Fruit fly (Drosophila melanogaster): ENCODE results near the gene CG44037.
A peak's percentile ranks its signal among the peaks of the same experiment; 100 is the strongest.

CG44037 gene

DNA sequence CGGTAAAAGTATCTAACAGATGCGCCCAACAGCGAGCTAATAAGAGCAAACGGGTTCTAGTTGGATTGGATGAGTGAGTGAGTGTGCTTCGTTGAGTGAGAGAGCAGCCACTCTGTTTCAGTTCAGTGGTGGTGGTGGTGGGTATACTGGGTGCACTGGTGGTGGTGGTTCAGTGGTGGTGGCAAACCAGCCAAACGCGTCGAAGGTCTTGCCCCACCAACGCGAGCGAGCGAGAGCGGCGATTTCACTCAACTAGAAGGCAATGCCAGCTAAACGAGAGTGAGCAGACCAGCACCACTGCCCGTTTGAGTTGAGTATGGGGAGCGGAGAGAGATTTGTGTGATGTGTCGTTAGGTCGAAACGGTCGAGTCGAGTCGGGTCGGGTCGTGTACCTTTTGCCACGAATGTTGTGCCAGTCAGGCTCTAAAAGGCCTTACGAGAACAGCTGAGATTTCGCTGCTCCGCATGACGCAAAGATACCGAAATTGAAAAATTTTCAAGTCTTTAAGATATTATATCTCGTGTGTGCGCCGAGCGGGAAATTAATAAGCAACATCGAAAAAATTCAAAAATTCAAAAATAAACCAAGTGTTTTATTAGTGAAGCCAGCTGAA lies 22.3 kb downstream of the CG44037 start:
- TF ChIP-seq CG8301 (tag; optimal IDR thresholded peaks at IDR 0.05) (no peak), CG15710 (tag; optimal IDR thresholded peaks at IDR 0.05) (no peak), CG8159 (tag; optimal IDR thresholded peaks at IDR 0.05) (no peak), Snoo (tag; optimal IDR thresholded peaks at IDR 0.05) (no peak), CG17806 (tag; optimal IDR thresholded peaks at IDR 0.05) (no peak), rn (GFP tag; IDR thresholded peaks at IDR 0.05) (no peak), gl (tag; optimal IDR thresholded peaks at IDR 0.05) (no peak), EcR (GFP tag; optimal IDR thresholded peaks at IDR 0.05) (peak; percentile 92), CG12605 (GFP tag; IDR thresholded peaks at IDR 0.05) (peak; percentile 47; the same call in 1 of the 2 replicates), Ets98B (GFP tag; IDR thresholded peaks at IDR 0.05) (peak; percentile 25; the same call in 1 of the 2 replicates), Pif1B (GFP tag; optimal IDR thresholded peaks at IDR 0.05) (no peak), D1 (tag; optimal IDR thresholded peaks at IDR 0.05) (no peak), CG9948 (tag; optimal IDR thresholded peaks at IDR 0.05) (no peak), CG14655 (GFP tag; optimal IDR thresholded peaks at IDR 0.05) (no peak), CG13204 (GFP tag; optimal IDR thresholded peaks at IDR 0.05) (peak; percentile 42), CG34367 (tag; optimal IDR thresholded peaks at IDR 0.05) (no peak), CG10348 (GFP tag; IDR thresholded peaks at IDR 0.05) (no peak), fd96Ca (GFP tag; IDR thresholded peaks at IDR 0.05) (no peak; the same call in 2 of the 3 replicates), CG4496 (GFP tag; IDR thresholded peaks at IDR 0.05) (no peak; the same call in 1 of the 3 replicates), Pif1A (GFP tag; optimal IDR thresholded peaks at IDR 0.05) (no peak), CG32121 (GFP tag; IDR thresholded peaks at IDR 0.05) (peak; percentile 61)

DNA sequence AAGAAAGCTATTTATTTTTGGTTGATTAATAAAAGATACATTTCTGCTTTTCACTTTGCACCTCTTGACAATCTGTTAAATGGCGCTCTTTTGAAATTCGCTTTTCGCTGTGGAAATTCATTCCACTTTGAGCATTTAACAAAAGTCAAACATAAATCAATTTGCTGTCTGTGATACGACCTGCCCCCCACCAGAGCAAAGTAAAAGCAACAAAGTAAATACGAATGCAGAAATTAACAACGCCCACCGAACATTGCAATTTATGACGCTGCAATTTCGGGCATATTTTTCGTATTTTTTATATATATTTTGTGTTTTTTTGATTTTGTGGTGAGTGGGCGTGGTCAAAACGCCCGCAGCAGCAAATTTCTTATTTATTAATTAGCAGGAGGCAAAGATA lies 27.1 kb downstream of the CG44037 start:
- TF ChIP-seq CG10348 (GFP tag; IDR thresholded peaks at IDR 0.05) (no peak), CG14655 (GFP tag; optimal IDR thresholded peaks at IDR 0.05) (no peak), Snoo (tag; optimal IDR thresholded peaks at IDR 0.05) (no peak), CG17806 (tag; optimal IDR thresholded peaks at IDR 0.05) (no peak), D1 (tag; optimal IDR thresholded peaks at IDR 0.05) (no peak), CG13204 (GFP tag; optimal IDR thresholded peaks at IDR 0.05) (no peak), CG4496 (GFP tag; IDR thresholded peaks at IDR 0.05) (no peak), CG34367 (tag; optimal IDR thresholded peaks at IDR 0.05) (no peak), CG9948 (tag; optimal IDR thresholded peaks at IDR 0.05) (no peak), EcR (GFP tag; optimal IDR thresholded peaks at IDR 0.05) (no peak), CG8301 (tag; optimal IDR thresholded peaks at IDR 0.05) (no peak), Pif1A (GFP tag; optimal IDR thresholded peaks at IDR 0.05) (no peak), Pif1B (GFP tag; optimal IDR thresholded peaks at IDR 0.05) (no peak), Ets98B (GFP tag; IDR thresholded peaks at IDR 0.05) (no peak), CG12605 (GFP tag; IDR thresholded peaks at IDR 0.05) (no peak)

DNA sequence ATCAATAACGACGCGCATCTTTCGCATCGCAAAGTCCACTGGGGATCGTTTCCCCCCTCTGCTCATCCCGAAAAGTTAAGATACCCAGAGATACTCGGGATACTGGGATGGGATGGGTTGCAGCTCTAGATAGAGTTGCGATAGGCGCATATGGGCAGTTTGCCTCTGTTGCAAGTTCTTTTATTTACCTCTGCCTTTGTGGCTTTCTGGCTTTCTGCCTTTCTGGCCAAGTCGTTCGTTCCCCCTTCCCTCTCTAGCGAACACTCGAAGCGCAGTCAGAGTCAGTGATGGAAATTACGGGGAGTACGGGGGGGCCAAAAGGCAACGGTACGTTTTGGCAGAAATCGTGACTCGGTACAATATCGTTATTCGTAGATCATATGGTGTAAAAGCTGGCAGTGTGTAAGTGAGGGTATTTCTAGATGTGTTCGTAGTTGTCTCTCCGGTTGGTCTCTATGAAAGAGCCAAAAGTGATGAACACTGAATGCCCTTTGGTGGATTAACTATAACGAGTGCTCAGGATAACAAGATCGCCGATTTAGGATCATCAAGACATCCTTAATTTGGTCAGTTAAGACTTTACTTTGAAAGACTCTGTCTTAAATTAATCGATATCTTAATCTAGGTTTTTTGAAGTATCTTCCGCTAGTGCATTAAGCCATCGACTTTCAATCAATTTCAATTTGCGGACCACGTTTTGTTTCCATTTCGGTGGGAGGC lies 30.2 kb downstream of the CG44037 start:
- TF ChIP-seq gl (tag; optimal IDR thresholded peaks at IDR 0.05) (no peak), rn (GFP tag; IDR thresholded peaks at IDR 0.05) (no peak), EcR (GFP tag; optimal IDR thresholded peaks at IDR 0.05) (no peak), CG34367 (tag; optimal IDR thresholded peaks at IDR 0.05) (no peak), Pif1B (GFP tag; optimal IDR thresholded peaks at IDR 0.05) (no peak), CG9948 (tag; optimal IDR thresholded peaks at IDR 0.05) (peak; percentile 41), CG8159 (tag; optimal IDR thresholded peaks at IDR 0.05) (peak; percentile 54), Pif1A (GFP tag; optimal IDR thresholded peaks at IDR 0.05) (no peak), CG8301 (tag; optimal IDR thresholded peaks at IDR 0.05) (peak; percentile 32), CG13204 (GFP tag; optimal IDR thresholded peaks at IDR 0.05) (peak; percentile 57), Ets98B (GFP tag; IDR thresholded peaks at IDR 0.05) (no peak; the same call in 1 of the 2 replicates), CG32121 (GFP tag; IDR thresholded peaks at IDR 0.05) (no peak), CG14655 (GFP tag; optimal IDR thresholded peaks at IDR 0.05) (peak; percentile 48), D1 (tag; optimal IDR thresholded peaks at IDR 0.05) (no peak), Snoo (tag; optimal IDR thresholded peaks at IDR 0.05) (no peak), CG4496 (GFP tag; IDR thresholded peaks at IDR 0.05) (0 out of 3 replicates have a peak, but pooled peaks have one; percentile 46), CG17806 (tag; optimal IDR thresholded peaks at IDR 0.05) (peak; percentile 35), CG15710 (tag; optimal IDR thresholded peaks at IDR 0.05) (no peak), CG12605 (GFP tag; IDR thresholded peaks at IDR 0.05) (no peak), CG10348 (GFP tag; IDR thresholded peaks at IDR 0.05) (no peak), fd96Ca (GFP tag; IDR thresholded peaks at IDR 0.05) (0 out of 3 replicates have a peak, but pooled peaks have one; percentile 19)

DNA sequence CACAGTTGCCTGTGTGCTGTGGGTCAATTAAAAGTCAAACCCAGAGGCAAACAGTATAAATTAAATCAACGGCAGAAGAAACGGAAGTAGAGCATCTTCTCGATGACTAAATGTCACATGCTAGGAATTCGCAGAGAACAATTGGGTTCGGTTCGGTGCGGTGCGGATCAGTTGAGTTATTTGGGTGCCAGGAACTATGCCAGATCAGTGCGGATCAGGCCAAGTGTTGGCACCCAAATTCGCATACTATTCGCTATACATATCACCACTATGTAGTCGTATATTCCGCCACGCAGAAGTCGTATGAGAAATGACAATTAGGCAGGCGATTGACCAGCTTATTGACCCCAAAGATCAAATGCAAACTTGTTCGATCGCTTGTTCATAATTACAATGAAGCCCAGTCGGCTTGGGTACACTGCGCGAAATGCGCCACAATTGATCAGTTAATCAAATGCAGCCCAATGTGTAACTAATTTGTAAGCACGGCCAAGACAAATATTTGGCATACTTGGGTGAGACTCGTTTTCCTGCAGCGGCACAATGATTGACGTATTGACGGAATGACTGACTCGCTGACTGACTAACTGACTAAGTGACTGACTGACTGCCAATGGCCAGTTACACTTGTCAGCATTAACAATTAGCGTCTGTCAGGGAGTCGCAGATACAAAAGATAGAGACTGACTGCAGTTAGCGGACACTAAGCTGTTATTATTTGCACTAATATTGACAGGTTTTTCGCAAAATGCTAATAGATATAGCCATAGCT lies 32.1 kb downstream of the CG44037 start:
- TF ChIP-seq gl (tag; optimal IDR thresholded peaks at IDR 0.05) (no peak), CG32121 (GFP tag; IDR thresholded peaks at IDR 0.05) (peak; percentile 54)

DNA sequence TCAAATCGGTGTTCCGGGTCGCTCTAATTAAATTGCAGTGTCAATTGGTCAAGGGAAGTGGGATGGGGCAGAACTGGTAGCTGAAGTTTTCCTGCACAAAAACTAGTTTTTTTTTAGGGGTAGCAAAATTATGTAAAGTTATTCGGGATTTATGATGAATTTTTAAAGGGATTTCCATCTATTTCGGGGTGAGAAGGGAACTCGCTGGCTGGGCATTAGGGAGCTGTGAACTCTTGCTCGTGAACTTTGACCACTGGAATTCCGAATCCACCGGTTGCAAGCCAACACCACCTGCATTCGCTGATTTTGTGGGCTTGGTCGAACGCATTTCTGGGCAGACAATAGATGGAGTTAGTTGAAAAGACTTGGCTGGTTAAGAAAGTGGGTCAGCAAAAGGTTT lies 33.3 kb downstream of the CG44037 start:
- no peak for TF ChIP-seq CG15710 (tag; optimal IDR thresholded peaks at IDR 0.05)
- TF ChIP-seq Pif1A (GFP tag; optimal IDR thresholded peaks at IDR 0.05), result no peak
- no peak for TF ChIP-seq CG9948 (tag; optimal IDR thresholded peaks at IDR 0.05)
- TF ChIP-seq CG34367 (tag; optimal IDR thresholded peaks at IDR 0.05), result no peak
- TF ChIP-seq gl (tag; optimal IDR thresholded peaks at IDR 0.05), result no peak
- no peak for TF ChIP-seq CG8301 (tag; optimal IDR thresholded peaks at IDR 0.05)
- TF ChIP-seq EcR (GFP tag; optimal IDR thresholded peaks at IDR 0.05), result no peak
